Worm (Caenorhabditis elegans): Measurements from ENCODE around the gene pacl-1.

The pacl-1 gene

DNA sequence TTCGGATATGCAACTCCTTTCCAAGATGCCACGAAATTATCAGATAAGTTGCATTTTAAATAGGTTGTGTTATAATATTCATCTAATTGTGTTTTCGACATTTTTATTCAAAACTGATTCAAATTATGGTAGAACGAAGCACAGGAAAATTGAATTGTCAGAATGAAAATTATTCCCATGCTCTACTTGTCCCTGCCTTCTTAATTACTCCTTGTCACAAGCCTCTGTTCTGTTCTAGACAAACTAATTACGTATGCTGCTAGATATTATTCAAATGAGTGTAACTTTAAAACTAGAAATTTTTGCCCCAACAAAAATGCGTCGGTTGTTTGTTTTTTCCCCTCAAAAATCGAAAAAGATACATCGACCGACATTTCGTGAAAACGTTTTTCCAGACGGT, 31.2 kb downstream of the pacl-1 start, which contains the start of gene srh-104:
Gene srh-104, minus strand, starts transcription at position 101 of the 400 bp plus-strand sequence.
- no peak for TF ChIP-seq ceh-45 (GFP tag; IDR thresholded peaks at IDR 0.05)
- TF ChIP-seq npax-4 (tag; optimal IDR thresholded peaks at IDR 0.05), result no peak
- no peak for TF ChIP-seq nfya-1 (tag; optimal IDR thresholded peaks at IDR 0.05)
- no peak for TF ChIP-seq madf-2 (tag; optimal IDR thresholded peaks at IDR 0.05)
- no peak for TF ChIP-seq ceh-24 (tag; optimal IDR thresholded peaks at IDR 0.05)
- TF ChIP-seq fkh-10 (GFP tag; optimal IDR thresholded peaks at IDR 0.05), result no peak
- TF ChIP-seq dve-1 (tag; optimal IDR thresholded peaks at IDR 0.05), result no peak
- no peak for TF ChIP-seq hlh-8 (tag; optimal IDR thresholded peaks at IDR 0.05)
- TF ChIP-seq ceh-2 (tag; optimal IDR thresholded peaks at IDR 0.05), result no peak
- no peak for TF ChIP-seq ceh-14 (tag; optimal IDR thresholded peaks at IDR 0.05)
- TF ChIP-seq pat-9 (tag; optimal IDR thresholded peaks at IDR 0.05), result no peak
- no peak for TF ChIP-seq ama-1 (optimal IDR thresholded peaks at IDR 0.05)
- no peak for TF ChIP-seq che-1 (tag; optimal IDR thresholded peaks at IDR 0.05)

DNA sequence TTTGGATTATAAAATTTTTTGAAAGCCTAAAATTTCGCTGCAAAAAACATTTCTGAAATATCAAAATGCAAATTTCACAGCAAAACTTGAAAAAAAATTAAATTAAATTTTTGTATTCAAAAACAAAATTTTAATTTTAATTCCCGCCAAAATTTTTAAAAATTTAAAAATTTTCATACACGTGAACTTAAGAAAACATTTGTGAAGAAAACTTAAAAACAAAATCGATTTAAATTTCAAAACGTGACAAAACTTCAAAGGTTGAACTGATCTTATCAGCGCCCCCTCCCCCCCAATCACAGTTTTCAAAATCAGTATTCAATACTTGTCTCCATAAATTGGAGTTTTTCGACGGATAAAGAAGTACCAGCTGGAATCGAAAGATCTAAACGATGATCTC, 38.0 kb downstream of the pacl-1 start, which contains the start of gene F21H7.5:
Gene F21H7.5, plus strand, starts transcription at position 301 of the 400 bp plus-strand sequence.
- TF ChIP-seq C08G9.2 (tag; optimal IDR thresholded peaks at IDR 0.05), result no peak
- no peak for TF ChIP-seq ceh-24 (tag; optimal IDR thresholded peaks at IDR 0.05)

- TF ChIP-seq ceh-31 (tag; optimal IDR thresholded peaks at IDR 0.05), result no peak
- TF ChIP-seq ama-1 (optimal IDR thresholded peaks at IDR 0.05), result no peak
- no peak for TF ChIP-seq unc-55 (GFP tag; optimal IDR thresholded peaks at IDR 0.05)
- no peak for TF ChIP-seq ets-4 (tag; optimal IDR thresholded peaks at IDR 0.05)
- TF ChIP-seq dve-1 (tag; optimal IDR thresholded peaks at IDR 0.05), result no peak
Observed at ce11 chrV:16235647-16236046, 39.6 kb downstream of the pacl-1 start, which contains the start of gene srh-98. TSS of gene srh-98 (minus strand) at chrV:16235747.

DNA sequence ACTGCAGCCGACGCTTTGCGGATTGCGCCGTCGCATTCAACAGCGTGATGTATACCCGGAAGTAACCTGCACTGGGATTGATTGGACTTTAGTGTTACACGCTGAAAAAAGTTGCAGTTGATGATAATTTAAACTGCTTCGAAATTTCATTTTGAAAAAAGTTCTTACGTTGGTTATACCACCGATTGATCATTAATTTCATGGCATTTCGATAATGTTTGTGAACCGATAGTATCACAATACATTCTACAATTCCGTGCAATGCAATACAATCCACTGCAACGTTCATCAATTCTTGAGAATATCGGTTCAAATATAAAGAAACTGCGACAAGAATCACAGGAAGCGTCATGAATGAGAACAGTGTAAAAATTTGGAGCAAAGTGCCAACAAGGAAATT, 40.1 kb downstream of the pacl-1 start, which contains the start of gene F21H7.3:
Gene F21H7.3, minus strand, starts transcription at position 101 of the 400 bp plus-strand sequence.
- TF ChIP-seq ceh-2 (tag; optimal IDR thresholded peaks at IDR 0.05), result no peak
- TF ChIP-seq ref-2 (tag; optimal IDR thresholded peaks at IDR 0.05), result no peak
- no peak for TF ChIP-seq F13H6.1 (tag; optimal IDR thresholded peaks at IDR 0.05)
- no peak for TF ChIP-seq odd-2 (tag; optimal IDR thresholded peaks at IDR 0.05)
- no peak for TF ChIP-seq fax-1 (tag; optimal IDR thresholded peaks at IDR 0.05)
- no peak for TF ChIP-seq C38D4.7 (GFP tag; optimal IDR thresholded peaks at IDR 0.05)
- TF ChIP-seq syd-9 (tag; optimal IDR thresholded peaks at IDR 0.05), result no peak
- no peak for TF ChIP-seq hlh-13 (GFP tag; optimal IDR thresholded peaks at IDR 0.05)
- TF ChIP-seq T23F11.4 (GFP tag; optimal IDR thresholded peaks at IDR 0.05), result no peak
- TF ChIP-seq pag-3 (tag; optimal IDR thresholded peaks at IDR 0.05; ENCODE audit: borderline replicate concordance), result no peak
- no peak for TF ChIP-seq ceh-30 (tag; optimal IDR thresholded peaks at IDR 0.05)
- no peak for TF ChIP-seq hlh-15 (tag; optimal IDR thresholded peaks at IDR 0.05)
- no peak for TF ChIP-seq elt-2 (tag; optimal IDR thresholded peaks at IDR 0.05)
- TF ChIP-seq fkh-6 (tag; optimal IDR thresholded peaks at IDR 0.05), result no peak
- no peak for TF ChIP-seq C08G9.2 (tag; optimal IDR thresholded peaks at IDR 0.05)
- TF ChIP-seq nfya-1 (tag; optimal IDR thresholded peaks at IDR 0.05), result no peak
- no peak for TF ChIP-seq unc-55 (GFP tag; optimal IDR thresholded peaks at IDR 0.05)
- TF ChIP-seq madf-2 (tag; optimal IDR thresholded peaks at IDR 0.05), result no peak
- no peak for TF ChIP-seq ceh-18 (tag; optimal IDR thresholded peaks at IDR 0.05)

ce11 chrV:16233624-16234023, 41.6 kb downstream of the pacl-1 start, which contains the start of gene clec-233:
TSS of gene clec-233 (plus strand) at chrV:16233924.
- no peak for TF ChIP-seq che-1 (tag; optimal IDR thresholded peaks at IDR 0.05)
- no peak for TF ChIP-seq odd-2 (tag; optimal IDR thresholded peaks at IDR 0.05)
- TF ChIP-seq ama-1 (optimal IDR thresholded peaks at IDR 0.05), result no peak
- no peak for TF ChIP-seq madf-2 (tag; optimal IDR thresholded peaks at IDR 0.05)
- no peak for TF ChIP-seq ref-2 (tag; optimal IDR thresholded peaks at IDR 0.05)
- no peak for TF ChIP-seq ets-4 (tag; optimal IDR thresholded peaks at IDR 0.05)
- no peak for TF ChIP-seq ttx-3 (tag; optimal IDR thresholded peaks at IDR 0.05)
- no peak for TF ChIP-seq dve-1 (tag; optimal IDR thresholded peaks at IDR 0.05)
- TF ChIP-seq syd-9 (tag; optimal IDR thresholded peaks at IDR 0.05), result no peak
- TF ChIP-seq ceh-24 (tag; optimal IDR thresholded peaks at IDR 0.05), result no peak
- no peak for TF ChIP-seq ceh-30 (tag; optimal IDR thresholded peaks at IDR 0.05)
- no peak for TF ChIP-seq pat-9 (tag; optimal IDR thresholded peaks at IDR 0.05)
- TF ChIP-seq ahr-1 (tag; optimal IDR thresholded peaks at IDR 0.05), result no peak

All from whole organism, late embryonic.